Worm (Caenorhabditis elegans) whole organism, late embryonic: Measurements from ENCODE around the gene K10D11.6.

ENCODE experiments used
- ceh-31 ChIP-seq: sonication (generic microtip); optimal IDR thresholded peaks from 2 replicates; lab custom pipeline; 2016; ENCODE audit warnings: missing genetic modification characterization, missing compliant biosample characterization
- dve-1 ChIP-seq: sonication (generic microtip); optimal IDR thresholded peaks from 2 replicates; lab custom pipeline; 2017; ENCODE audit warnings: antibody characterized with exemption, mild to moderate bottlenecking, missing genetic modification characterization, missing compliant biosample characterization
- ets-4 ChIP-seq: sonication (generic microtip); optimal IDR thresholded peaks from 2 replicates; lab custom pipeline; 2016; ENCODE audit warnings: missing genetic modification characterization, missing compliant biosample characterization
- fkh-10 ChIP-seq: fragments of 150-350 bp; optimal IDR thresholded peaks from 2 replicates; lab custom pipeline; 2014; ENCODE audit warnings: missing biosample characterization, missing genetic modification reagents, missing genetic modification characterization
- hlh-30 ChIP-seq: sonication (generic microtip); optimal IDR thresholded peaks from 2 replicates; lab custom pipeline; 2017; ENCODE audit warnings: antibody characterized with exemption, missing genetic modification characterization, missing compliant biosample characterization; ENCODE audit not compliant: insufficient read depth
- pag-3 ChIP-seq: sonication (generic microtip); optimal IDR thresholded peaks from 2 replicates; lab custom pipeline; 2016; ENCODE audit warnings: missing compliant biosample characterization, missing genetic modification characterization, borderline replicate concordance
- pqm-1 ChIP-seq: sonication (generic microtip); optimal IDR thresholded peaks from 2 replicates; lab custom pipeline; 2016; ENCODE audit warnings: missing genetic modification characterization, missing compliant biosample characterization
- pros-1 ChIP-seq: fragments of 150-350 bp; optimal IDR thresholded peaks from 2 replicates; lab custom pipeline; 2014; ENCODE audit warnings: missing biosample characterization, missing genetic modification reagents, missing genetic modification characterization
- sox-4 ChIP-seq: sonication (generic microtip); optimal IDR thresholded peaks from 2 replicates; lab custom pipeline; 2017; ENCODE audit warnings: mild to moderate bottlenecking, missing genetic modification characterization, inconsistent platforms, missing compliant biosample characterization
- unc-55 ChIP-seq: sonication (generic microtip); optimal IDR thresholded peaks from 2 replicates; lab custom pipeline; 2017; ENCODE audit warnings: missing biosample characterization, missing genetic modification reagents, missing genetic modification characterization

DNA sequence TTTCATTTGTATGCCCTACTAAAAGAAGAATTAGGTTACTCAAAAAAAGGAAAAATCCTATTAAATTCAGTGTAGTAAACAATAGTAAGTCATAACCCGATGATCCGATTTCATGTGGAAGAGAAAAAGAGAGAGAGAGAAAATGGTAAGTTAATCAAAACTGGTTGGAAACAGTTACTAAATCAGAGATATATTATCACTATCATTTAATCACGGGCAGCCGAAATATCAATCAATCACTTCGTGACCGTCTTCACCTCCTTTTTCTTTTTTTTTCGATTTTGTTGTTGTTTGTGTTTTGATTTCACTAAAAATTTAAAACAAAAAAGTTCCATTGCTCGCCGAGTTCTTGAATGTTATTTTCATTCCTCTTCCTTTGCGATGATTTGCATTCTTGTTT, 8.3 kb upstream of the K10D11.6 start:
- TF ChIP-seq ets-4 (tag; lab: Kevin White, UChicago), result no peak
- no peak for TF ChIP-seq pqm-1
- TF ChIP-seq dve-1, result no peak
- no peak for TF ChIP-seq fkh-10 (GFP tag; lab: Kevin White, UChicago)
- TF ChIP-seq pag-3, result no peak
- TF ChIP-seq pros-1 (tag; lab: Kevin White, UChicago), result no peak
- TF ChIP-seq ceh-31 (tag; lab: Kevin White, UChicago), result no peak
- no peak for TF ChIP-seq sox-4 (tag; lab: Kevin White, UChicago)
- TF ChIP-seq hlh-30 (tag; lab: Kevin White, UChicago), result no peak
- no peak for TF ChIP-seq unc-55
